Fruit fly (Drosophila melanogaster) whole organism, embryonic: ENCODE measurements around the gene CG15170.

ENCODE experiments used
- ATbp ChIP-seq: fragments of 200-800 bp; sonication (Bioruptor generic); optimal IDR thresholded peaks from 2 replicates; lab custom pipeline; 2017; ENCODE audit warnings: missing biosample characterization, mild to moderate bottlenecking, missing genetic modification characterization, missing genetic modification reagents
- B-H2 ChIP-seq: fragments of 200-800 bp; sonication (Bioruptor generic); optimal IDR thresholded peaks from 2 replicates; lab custom pipeline; 2018; ENCODE audit warnings: missing biosample characterization, mild to moderate bottlenecking, missing genetic modification characterization
- Bdp1 ChIP-seq: fragments of 200-800 bp; sonication (Bioruptor generic); optimal IDR thresholded peaks from 3 replicates; lab custom pipeline; 2016; ENCODE audit warnings: missing biosample characterization, missing genetic modification characterization
- CG10209 ChIP-seq: fragments of 200-800 bp; sonication (Bioruptor generic); optimal IDR thresholded peaks from 3 replicates; lab custom pipeline; 2017; ENCODE audit warnings: missing biosample characterization, mild to moderate bottlenecking, missing genetic modification characterization, missing genetic modification reagents
- CG10267 ChIP-seq: fragments of 200-800 bp; sonication (Bioruptor generic); optimal IDR thresholded peaks from 2 replicates; lab custom pipeline; 2018; ENCODE audit warnings: missing biosample characterization, mild to moderate bottlenecking, missing genetic modification characterization, moderate library complexity
- CG10979 ChIP-seq: fragments of 200-800 bp; sonication (Bioruptor generic); optimal IDR thresholded peaks from 2 replicates; lab custom pipeline; 2018; ENCODE audit warnings: missing biosample characterization, mild to moderate bottlenecking, missing genetic modification characterization, moderate library complexity
- CG11247 ChIP-seq: fragments of 200-800 bp; sonication (Bioruptor generic); IDR thresholded peaks from 2 replicates; pipeline ENCODE4 v1.3.6; 2022; ENCODE audit warnings: missing biosample characterization, missing genetic modification characterization
- CG12104 ChIP-seq: fragments of 200-800 bp; sonication (Bioruptor generic); optimal IDR thresholded peaks from 3 replicates; lab custom pipeline; 2016; ENCODE audit warnings: missing biosample characterization, missing genetic modification characterization
- CG1233 ChIP-seq: fragments of 200-800 bp; sonication (Bioruptor generic); optimal IDR thresholded peaks from 4 replicates; lab custom pipeline; 2018; ENCODE audit warnings: missing biosample characterization, mild to moderate bottlenecking, missing genetic modification characterization
- CG13775 ChIP-seq: fragments of 200-800 bp; sonication (Bioruptor generic); optimal IDR thresholded peaks from 3 replicates; lab custom pipeline; 2017; ENCODE audit warnings: missing biosample characterization, mild to moderate bottlenecking, missing genetic modification characterization
- CG14014 ChIP-seq: fragments of 200-800 bp; sonication (Bioruptor generic); IDR thresholded peaks from 2 replicates; pipeline ENCODE4 v1.3.6; 2022; ENCODE audit warnings: missing biosample characterization, missing genetic modification characterization
- CG14710 ChIP-seq: fragments of 200-800 bp; sonication (Bioruptor generic); optimal IDR thresholded peaks from 3 replicates; lab custom pipeline; 2019; ENCODE audit warnings: missing biosample characterization, mild to moderate bottlenecking, missing genetic modification characterization, moderate library complexity
- CG15479 ChIP-seq: fragments of 200-800 bp; sonication (Bioruptor generic); optimal IDR thresholded peaks from 3 replicates; lab custom pipeline; 2019; ENCODE audit warnings: missing biosample characterization, mild to moderate bottlenecking, missing genetic modification characterization, moderate library complexity
- CG15514 ChIP-seq: fragments of 200-800 bp; sonication (Bioruptor generic); optimal IDR thresholded peaks from 3 replicates; lab custom pipeline; 2017; ENCODE audit warnings: missing biosample characterization, missing genetic modification characterization, mild to moderate bottlenecking, moderate library complexity, missing genetic modification reagents
- CG17829 ChIP-seq: fragments of 200-800 bp; optimal IDR thresholded peaks from 2 replicates; lab custom pipeline; 2019; ENCODE audit warnings: missing biosample characterization, mild to moderate bottlenecking, missing genetic modification characterization, moderate library complexity
- CG2678 ChIP-seq: fragments of 200-800 bp; sonication (Bioruptor generic); optimal IDR thresholded peaks from 3 replicates; lab custom pipeline; 2019; ENCODE audit warnings: missing biosample characterization, mild to moderate bottlenecking, missing genetic modification characterization, moderate library complexity
- CG31441 ChIP-seq: fragments of 200-800 bp; sonication (Bioruptor generic); IDR thresholded peaks from 2 replicates; pipeline ENCODE4 v1.3.6; 2022; ENCODE audit warnings: missing biosample characterization, missing genetic modification characterization
- CG6254 ChIP-seq: fragments of 200-800 bp; sonication (Bioruptor generic); optimal IDR thresholded peaks from 3 replicates; lab custom pipeline; 2017; ENCODE audit warnings: mild to moderate bottlenecking, missing biosample characterization, missing genetic modification reagents, missing genetic modification characterization
- CG7271 ChIP-seq: fragments of 200-800 bp; sonication (Bioruptor generic); optimal IDR thresholded peaks from 2 replicates; lab custom pipeline; 2018; ENCODE audit warnings: missing biosample characterization, mild to moderate bottlenecking, missing genetic modification characterization, moderate library complexity
- CG7839 ChIP-seq: fragments of 200-800 bp; sonication (Bioruptor generic); optimal IDR thresholded peaks from 3 replicates; lab custom pipeline; 2018; ENCODE audit warnings: missing biosample characterization, mild to moderate bottlenecking, missing genetic modification characterization, moderate library complexity
- CG7928 ChIP-seq: fragments of 200-800 bp; sonication (Bioruptor generic); optimal IDR thresholded peaks from 2 replicates; lab custom pipeline; 2017; ENCODE audit warnings: missing biosample characterization, mild to moderate bottlenecking, missing genetic modification characterization
- CG8290 ChIP-seq, 3 experiments: fragments of 200-800 bp; sonication (Bioruptor generic); optimal IDR thresholded peaks; 2 replicates each; lab custom pipeline; 2016 to 2019; ENCODE audit warnings: missing biosample characterization in 3 of 3, missing genetic modification characterization in 3 of 3, mild to moderate bottlenecking in 2 of 3, moderate library complexity in 1 of 3
- CG8924 ChIP-seq: fragments of 200-800 bp; optimal IDR thresholded peaks from 3 replicates; lab custom pipeline; 2019; ENCODE audit warnings: missing biosample characterization, mild to moderate bottlenecking, missing genetic modification characterization, moderate library complexity
- CG9609 ChIP-seq: fragments of 200-800 bp; sonication (Bioruptor generic); optimal IDR thresholded peaks from 3 replicates; lab custom pipeline; 2016; ENCODE audit warnings: missing biosample characterization, missing genetic modification characterization
- Doc2 ChIP-seq: fragments of 200-800 bp; sonication (Bioruptor generic); IDR thresholded peaks from 2 replicates; pipeline ENCODE4 v1.3.6; 2022; ENCODE audit warnings: missing biosample characterization, missing genetic modification characterization
- E2f2 ChIP-seq: fragments of 200-800 bp; sonication (Bioruptor generic); IDR thresholded peaks from 2 replicates; pipeline ENCODE4 v1.3.6; 2022; ENCODE audit warnings: missing biosample characterization, missing genetic modification characterization
- NC2β ChIP-seq: fragments of 200-800 bp; sonication (Bioruptor generic); optimal IDR thresholded peaks from 2 replicates; lab custom pipeline; 2016; ENCODE audit warnings: missing biosample characterization, missing genetic modification characterization
- Rx ChIP-seq: fragments of 200-800 bp; sonication (Bioruptor generic); IDR thresholded peaks from 2 replicates; pipeline ENCODE4 v1.3.6; 2022; ENCODE audit warnings: missing biosample characterization, missing genetic modification characterization
- Sox100B ChIP-seq: fragments of 200-800 bp; sonication (Bioruptor generic); optimal IDR thresholded peaks from 3 replicates; lab custom pipeline; 2018; ENCODE audit warnings: missing biosample characterization, mild to moderate bottlenecking, missing genetic modification characterization
- Spps ChIP-seq: fragments of 200-800 bp; sonication (Bioruptor generic); optimal IDR thresholded peaks from 2 replicates; lab custom pipeline; 2018; ENCODE audit warnings: missing biosample characterization, mild to moderate bottlenecking, missing genetic modification characterization
- Ssrp ChIP-seq: fragments of 200-800 bp; sonication (Bioruptor generic); optimal IDR thresholded peaks from 2 replicates; lab custom pipeline; 2018; ENCODE audit warnings: missing biosample characterization, mild to moderate bottlenecking, missing genetic modification characterization, moderate library complexity
- Trl ChIP-seq, 3 experiments: fragments of >200 bp in 2 of 3; fragments of 200-800 bp in 1 of 3; sonication (Bioruptor generic) in 1 of 3; optimal IDR thresholded peaks; 2 replicates in 1 of 3; 3 replicates in 2 of 3; lab custom pipeline; 2016 to 2017; ENCODE audit warnings: missing biosample characterization in 1 of 3, missing genetic modification characterization in 1 of 3
- ac ChIP-seq: fragments of 200-800 bp; sonication (Bioruptor generic); optimal IDR thresholded peaks from 3 replicates; lab custom pipeline; 2017; ENCODE audit warnings: missing biosample characterization, mild to moderate bottlenecking, missing genetic modification characterization
- dan ChIP-seq: fragments of 200-800 bp; sonication (Bioruptor generic); IDR thresholded peaks from 2 replicates; pipeline ENCODE4 v1.3.6; 2022; ENCODE audit warnings: missing biosample characterization, missing genetic modification characterization
- dm ChIP-seq: fragments of 200-800 bp; sonication (Bioruptor generic); optimal IDR thresholded peaks from 3 replicates; lab custom pipeline; 2016; ENCODE audit warnings: missing biosample characterization, missing genetic modification characterization
- dysf ChIP-seq: fragments of 200-800 bp; sonication (Bioruptor generic); IDR thresholded peaks from 3 replicates; pipeline ENCODE4 v1.3.6; 2022; ENCODE audit warnings: missing biosample characterization, missing genetic modification characterization
- emc ChIP-seq: fragments of 200-800 bp; sonication (Bioruptor generic); optimal IDR thresholded peaks from 2 replicates; lab custom pipeline; 2016; ENCODE audit warnings: missing biosample characterization, missing genetic modification characterization
- fru ChIP-seq: fragments of >200 bp; optimal IDR thresholded peaks from 2 replicates; lab custom pipeline; 2017
- gcm ChIP-seq: fragments of 200-800 bp; sonication (Bioruptor generic); optimal IDR thresholded peaks from 2 replicates; lab custom pipeline; 2019; ENCODE audit warnings: missing biosample characterization, mild to moderate bottlenecking, missing genetic modification characterization, moderate library complexity
- gem ChIP-seq: fragments of 200-800 bp; sonication (Bioruptor generic); optimal IDR thresholded peaks from 2 replicates; lab custom pipeline; 2019; ENCODE audit warnings: missing biosample characterization, mild to moderate bottlenecking, missing genetic modification characterization, moderate library complexity
- nom ChIP-seq: fragments of 200-800 bp; sonication (Bioruptor generic); optimal IDR thresholded peaks from 2 replicates; lab custom pipeline; 2017; ENCODE audit warnings: missing biosample characterization, missing genetic modification characterization, mild to moderate bottlenecking, moderate library complexity, missing genetic modification reagents
- pho ChIP-seq: fragments of 200-800 bp; sonication (Bioruptor generic); optimal IDR thresholded peaks from 2 replicates; lab custom pipeline; 2016; ENCODE audit warnings: missing biosample characterization, missing genetic modification characterization
- phol ChIP-seq: fragments of 200-800 bp; sonication (Bioruptor generic); optimal IDR thresholded peaks from 3 replicates; lab custom pipeline; 2018; ENCODE audit warnings: missing biosample characterization, mild to moderate bottlenecking, missing genetic modification characterization, moderate library complexity
- pum ChIP-seq: fragments of 200-800 bp; sonication (Bioruptor generic); optimal IDR thresholded peaks from 2 replicates; lab custom pipeline; 2016; ENCODE audit warnings: missing biosample characterization, missing genetic modification characterization
- row ChIP-seq: fragments of 200-800 bp; sonication (Bioruptor generic); IDR thresholded peaks from 3 replicates; pipeline ENCODE4 v1.3.6; 2022; ENCODE audit warnings: missing biosample characterization, missing genetic modification characterization
- tgo ChIP-seq: fragments of 200-800 bp; sonication (Bioruptor generic); IDR thresholded peaks from 3 replicates; pipeline ENCODE4 v1.3.6; 2022; ENCODE audit warnings: missing biosample characterization, missing genetic modification characterization
- unpg ChIP-seq: fragments of 200-800 bp; sonication (Bioruptor generic); optimal IDR thresholded peaks from 3 replicates; lab custom pipeline; 2018; ENCODE audit warnings: missing biosample characterization, mild to moderate bottlenecking, missing genetic modification characterization, moderate library complexity
- zfh1 ChIP-seq: fragments of 200-800 bp; sonication (Bioruptor generic); IDR thresholded peaks from 3 replicates; pipeline ENCODE4 v1.3.6; 2022; ENCODE audit warnings: missing biosample characterization, missing genetic modification characterization

The CG15170 gene

dm6 chr2L:18946636-18947514 lies 43.2 kb downstream of the CG15170 start (continued):
- TF ChIP-seq Sox100B (GFP tag; lab: Kevin White, UChicago) = peak; percentile 3
- TF ChIP-seq row (GFP tag; lab: Robert Waterston, UW) = 0 out of 3 replicates have a peak, but pooled peaks have one; percentile 29
- TF ChIP-seq Doc2 = no peak
- peak; percentile 14 for TF ChIP-seq CG6254 (GFP tag; lab: Kevin White, UChicago)
- TF ChIP-seq Spps = peak; percentile 2
- peak; percentile 58 for TF ChIP-seq CG31441 (GFP tag; lab: Robert Waterston, UW)
- TF ChIP-seq ATbp (GFP tag; lab: Kevin White, UChicago) = peak; percentile 2
- no peak for TF ChIP-seq CG15479 (GFP tag; lab: Kevin White, UChicago)
- TF ChIP-seq tgo (GFP tag; lab: Robert Waterston, UW) = no peak
- TF ChIP-seq gcm (GFP tag; lab: Kevin White, UChicago) = peak; percentile 30
- TF ChIP-seq CG8290 (GFP tag; optimal IDR thresholded peaks at IDR 0.05; lab: Kevin White, UChicago) = no peak
- peak in 1 of 2 experiments; percentile 39 for TF ChIP-seq CG8290 (tag; optimal IDR thresholded peaks at IDR 0.05; lab: Kevin White, UChicago)
- peak; percentile 41 for TF ChIP-seq CG13775 (GFP tag; lab: Kevin White, UChicago)
- peak; percentile 78 for TF ChIP-seq nom (GFP tag; lab: Kevin White, UChicago)
- TF ChIP-seq CG1233 = no peak
- TF ChIP-seq Ssrp = peak; percentile 9
- TF ChIP-seq CG17829 (tag; lab: Kevin White, UChicago) = peak; percentile 69
- no peak for TF ChIP-seq Rx (GFP tag; lab: Robert Waterston, UW)
- peak; percentile 48 for TF ChIP-seq CG10267 (tag; lab: Kevin White, UChicago)
- TF ChIP-seq CG14014 = 0 out of 2 replicates have a peak, but pooled peaks have one; percentile 29
- TF ChIP-seq E2f2 (GFP tag; lab: Robert Waterston, UW) = no peak
- TF ChIP-seq CG7839 (tag; lab: Kevin White, UChicago) = peak; percentile 46
- no peak for TF ChIP-seq CG9609 (GFP tag; lab: Kevin White, UChicago)
- TF ChIP-seq CG10209 (GFP tag; lab: Kevin White, UChicago) = peak; percentile 15
- peak; percentile 36 for TF ChIP-seq CG2678 (tag; lab: Kevin White, UChicago)
- 0 out of 3 replicates have a peak, but pooled peaks have one; percentile 20 for TF ChIP-seq dysf (GFP tag; lab: Robert Waterston, UW)
- TF ChIP-seq B-H2 (GFP tag; lab: Kevin White, UChicago) = no peak
- TF ChIP-seq dan (GFP tag; lab: Robert Waterston, UW) = no peak
- TF ChIP-seq phol (tag; lab: Kevin White, UChicago) = peak; percentile 57
- no peak for TF ChIP-seq fru (lab: Kevin White, UChicago)
- peak; percentile 70 for TF ChIP-seq CG10979 (tag; lab: Kevin White, UChicago)
- TF ChIP-seq gem (tag; lab: Kevin White, UChicago) = peak; percentile 78
- no peak for TF ChIP-seq CG7271 (tag; lab: Kevin White, UChicago)
- no peak for TF ChIP-seq NC2β (GFP tag; lab: Kevin White, UChicago)
- TF ChIP-seq CG11247 (GFP tag; lab: Robert Waterston, UW) = no peak
- TF ChIP-seq unpg = peak; percentile 44
- TF ChIP-seq ac (GFP tag; lab: Kevin White, UChicago) = no peak
- peak; percentile 49 for TF ChIP-seq CG8924 (tag; lab: Kevin White, UChicago)
- TF ChIP-seq CG7928 (GFP tag; lab: Kevin White, UChicago) = no peak
- TF ChIP-seq pum (GFP tag; lab: Kevin White, UChicago) = no peak
- TF ChIP-seq zfh1 (GFP tag; lab: Robert Waterston, UW) = 0 out of 3 replicates have a peak, but pooled peaks have one; percentile 38
- TF ChIP-seq dm (GFP tag; lab: Kevin White, UChicago) = no peak
- no peak for TF ChIP-seq pho (GFP tag; lab: Kevin White, UChicago)
- TF ChIP-seq emc (GFP tag; lab: Kevin White, UChicago) = no peak
- TF ChIP-seq Bdp1 (GFP tag; lab: Kevin White, UChicago) = no peak
- TF ChIP-seq Trl (optimal IDR thresholded peaks at IDR 0.05; lab: Kevin White, UChicago) = no peak
- TF ChIP-seq Trl (GFP tag; optimal IDR thresholded peaks at IDR 0.05; lab: Kevin White, UChicago) = no peak
- TF ChIP-seq CG15514 = no peak
- TF ChIP-seq CG14710 = peak; percentile 64
- TF ChIP-seq CG12104 (GFP tag; lab: Kevin White, UChicago) = no peak
